Worm (Caenorhabditis elegans): ENCODE data around the gene Y46G5A.23.
A peak's percentile ranks its signal among the peaks of the same experiment; 100 is the strongest.

Y46G5A.23 gene

DNA sequence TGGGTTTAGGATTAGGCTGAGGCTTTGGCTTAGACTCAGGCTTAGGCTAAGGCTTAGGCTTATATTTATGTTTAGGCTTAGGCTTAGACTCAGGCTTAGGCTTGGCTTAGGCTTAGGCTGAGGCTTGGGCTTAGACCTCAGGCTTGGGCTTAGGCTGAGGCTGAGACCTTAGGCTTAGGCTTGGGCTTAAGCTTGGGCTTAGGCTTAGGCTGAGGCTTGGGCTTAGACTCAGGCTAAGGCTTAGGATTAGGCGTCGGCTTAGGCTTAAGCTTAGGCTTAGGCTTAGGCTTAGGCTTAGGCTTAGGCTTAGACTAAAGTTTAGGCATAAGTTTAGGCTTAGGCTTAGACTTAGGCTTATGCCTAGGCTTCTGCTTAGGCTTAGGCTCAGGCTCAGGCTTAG, 4.3 kb downstream of the Y46G5A.23 start:
- no peak for TF ChIP-seq nhr-48 (tag; optimal IDR thresholded peaks at IDR 0.05)
- no peak for TF ChIP-seq arid-1 (GFP tag; conservative IDR thresholded peaks at IDR 0.05)
- TF ChIP-seq lin-15B (tag; optimal IDR thresholded peaks at IDR 0.05), result no peak
- 0 out of 2 replicates have a peak, but pooled peaks have one; percentile 39 for TF ChIP-seq F26F4.8 (GFP tag; conservative IDR thresholded peaks at IDR 0.05)
- no peak for TF ChIP-seq mep-1 (tag; optimal IDR thresholded peaks at IDR 0.05)
- no peak for TF ChIP-seq ceh-28 (tag; optimal IDR thresholded peaks at IDR 0.05)
- 0 out of 2 replicates have a peak, but pooled peaks have one; percentile 24 for TF ChIP-seq hmg-1.1 (GFP tag; IDR thresholded peaks at IDR 0.05)
- TF ChIP-seq aha-1 (tag), result peak; percentile 77
- TF ChIP-seq ctbp-1 (GFP tag; IDR thresholded peaks at IDR 0.05), result no peak
- TF ChIP-seq php-3 (GFP tag; IDR thresholded peaks at IDR 0.05), result no peak
- TF ChIP-seq unc-39 (tag; optimal IDR thresholded peaks at IDR 0.05), result no peak
- no peak for TF ChIP-seq duxl-1 (tag; optimal IDR thresholded peaks at IDR 0.05; ENCODE audit: poor library complexity)
- TF ChIP-seq aly-2 (tag; optimal IDR thresholded peaks at IDR 0.05), result no peak
- no peak for TF ChIP-seq egl-43 (GFP tag; IDR thresholded peaks at IDR 0.05)
- TF ChIP-seq gei-8 (GFP tag; optimal IDR thresholded peaks at IDR 0.05), result no peak
- TF ChIP-seq nhr-111 (GFP tag; optimal IDR thresholded peaks at IDR 0.05), result no peak
- TF ChIP-seq Y75B8A.6 (GFP tag; IDR thresholded peaks at IDR 0.05), result no peak
- TF ChIP-seq fos-1 (tag; optimal IDR thresholded peaks at IDR 0.05), result no peak

DNA sequence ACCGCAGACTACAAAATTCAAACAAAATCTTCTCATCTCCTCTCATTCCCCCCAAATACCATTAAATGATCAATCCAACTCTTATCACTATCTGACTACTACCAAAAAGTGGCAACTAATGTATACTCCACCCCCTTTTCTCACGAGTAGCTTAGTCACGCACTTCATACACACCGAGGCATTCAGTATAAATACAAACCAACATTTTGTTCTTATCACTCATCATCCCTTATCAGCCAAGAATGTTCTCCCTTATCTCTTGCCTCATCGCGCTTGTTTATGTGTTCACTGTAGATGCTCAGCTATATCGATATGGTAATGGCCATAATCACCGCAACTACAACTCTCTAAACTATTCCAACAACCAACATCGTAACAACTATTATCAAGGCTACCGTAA, 5.3 kb downstream of the Y46G5A.23 start, which contains the start of gene Y46G5A.36:
TSS of gene Y46G5A.36 (plus strand) at position 243 of the 400 bp plus-strand sequence.
- TF ChIP-seq tra-1 (GFP tag; IDR thresholded peaks at IDR 0.05), result no peak
- TF ChIP-seq hlh-11 (tag; optimal IDR thresholded peaks at IDR 0.05), result peak; percentile 59
- no peak for TF ChIP-seq lin-1 (GFP tag; IDR thresholded peaks at IDR 0.05)
- peak; percentile 87 for TF ChIP-seq dve-1 (tag; optimal IDR thresholded peaks at IDR 0.05; ENCODE audit: insufficient read depth)
- peak; percentile 75 for TF ChIP-seq hlh-30 (tag; optimal IDR thresholded peaks at IDR 0.05; ENCODE audit: insufficient read depth)
- TF ChIP-seq pqm-1 (tag; optimal IDR thresholded peaks at IDR 0.05), result peak; percentile 82
- TF ChIP-seq F10B5.3 (tag; optimal IDR thresholded peaks at IDR 0.05), result no peak
- TF ChIP-seq nhr-28 (tag; optimal IDR thresholded peaks at IDR 0.05), result peak; percentile 77
- no peak for TF ChIP-seq unc-39 (tag; optimal IDR thresholded peaks at IDR 0.05)
- TF ChIP-seq php-3 (GFP tag; IDR thresholded peaks at IDR 0.05), result peak; percentile 54; the same call in 1 of the 2 replicates
- peak; percentile 59 for TF ChIP-seq mxl-3 (GFP tag; optimal IDR thresholded peaks at IDR 0.05)
- no peak for TF ChIP-seq sdz-12 (GFP tag; optimal IDR thresholded peaks at IDR 0.05)
- TF ChIP-seq saeg-2 (GFP tag; IDR thresholded peaks at IDR 0.05), result no peak
- no peak for TF ChIP-seq zfp-3 (GFP tag; conservative IDR thresholded peaks at IDR 0.05)
- TF ChIP-seq ama-1 (optimal IDR thresholded peaks at IDR 0.05), result no peak
- TF ChIP-seq jun-1 (tag; optimal IDR thresholded peaks at IDR 0.05), result no peak
- TF ChIP-seq mdl-1 (tag; optimal IDR thresholded peaks at IDR 0.05), result peak in 1 of 2 experiments; percentile 34
- no peak for TF ChIP-seq daf-16 (GFP tag; optimal IDR thresholded peaks at IDR 0.05)
- TF ChIP-seq daf-16 (tag; optimal IDR thresholded peaks at IDR 0.05), result peak; percentile 89
- no peak for TF ChIP-seq skn-1 (tag; optimal IDR thresholded peaks at IDR 0.05)
- no peak for TF ChIP-seq ZK337.2 (GFP tag; IDR thresholded peaks at IDR 0.05)
- no peak for TF ChIP-seq madf-5 (GFP tag; IDR thresholded peaks at IDR 0.05)
- TF ChIP-seq dmd-6 (GFP tag; IDR thresholded peaks at IDR 0.05), result peak; percentile 42
- TF ChIP-seq hmg-1.1 (GFP tag; IDR thresholded peaks at IDR 0.05), result no peak

DNA sequence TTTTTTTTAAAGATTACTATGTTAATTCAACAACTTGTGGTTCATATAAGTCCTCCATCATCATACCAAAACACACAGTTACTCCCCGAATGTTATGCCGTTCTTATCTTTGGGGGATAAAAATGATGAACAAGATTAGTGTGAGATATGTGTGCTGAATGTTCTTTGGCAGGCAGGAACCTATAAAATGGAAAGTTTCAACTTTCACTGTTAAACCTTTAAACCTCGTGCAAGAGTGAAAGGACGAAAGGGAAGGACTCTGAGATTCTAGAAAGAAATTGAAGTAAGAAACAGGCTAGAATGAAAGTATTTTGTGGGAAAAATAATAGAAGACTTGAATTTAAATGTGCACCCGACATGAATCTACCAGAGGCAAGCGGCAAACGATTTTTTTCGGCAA, 8.8 kb downstream of the Y46G5A.23 start:
- TF ChIP-seq daf-12 (tag; optimal IDR thresholded peaks at IDR 0.05), result no peak
- TF ChIP-seq lir-3 (tag; optimal IDR thresholded peaks at IDR 0.05), result no peak
- no peak for TF ChIP-seq lin-15B (tag; optimal IDR thresholded peaks at IDR 0.05)
- TF ChIP-seq spr-3 (GFP tag; optimal IDR thresholded peaks at IDR 0.05), result no peak
- no peak for TF ChIP-seq nhr-42 (GFP tag; IDR thresholded peaks at IDR 0.05)
- no peak for TF ChIP-seq lin-39 (tag; optimal IDR thresholded peaks at IDR 0.05)
- TF ChIP-seq gei-8 (GFP tag; optimal IDR thresholded peaks at IDR 0.05), result no peak
- no peak for TF ChIP-seq zfp-2 (tag; optimal IDR thresholded peaks at IDR 0.05)
- TF ChIP-seq R02D3.7 (tag; optimal IDR thresholded peaks at IDR 0.05), result no peak
- no peak for TF ChIP-seq ZK546.5 (tag; optimal IDR thresholded peaks at IDR 0.05)
- no peak for TF ChIP-seq dpl-1 (GFP tag; optimal IDR thresholded peaks at IDR 0.05)
- no peak for TF ChIP-seq ceh-62 (tag; optimal IDR thresholded peaks at IDR 0.05)
- TF ChIP-seq spr-1 (tag; optimal IDR thresholded peaks at IDR 0.05), result no peak
- no peak for TF ChIP-seq unc-130 (GFP tag; optimal IDR thresholded peaks at IDR 0.05)
- TF ChIP-seq arid-1 (GFP tag; conservative IDR thresholded peaks at IDR 0.05), result no peak
- TF ChIP-seq vab-7 (GFP tag; IDR thresholded peaks at IDR 0.05), result no peak

Data from whole organism, L4 larva.